Worm (Caenorhabditis elegans) whole organism, mixed stage, embryonic: ENCODE data around the gene dsl-5.

ENCODE experiments used
- M03D4.4 ChIP-seq: sonication (generic microtip); optimal IDR thresholded peaks from 2 replicates; lab custom pipeline; 2017; ENCODE audit warnings: mild to moderate bottlenecking, missing genetic modification characterization, missing compliant biosample characterization
- bed-3 ChIP-seq: fragments of 200-800 bp; sonication (Bioruptor generic); optimal IDR thresholded peaks from 3 replicates; lab custom pipeline; 2018; ENCODE audit warnings: mild to moderate bottlenecking, missing genetic modification characterization, moderate library complexity, missing compliant biosample characterization
- blmp-1 ChIP-seq: fragments of 150-350 bp; optimal IDR thresholded peaks from 2 replicates; lab custom pipeline; 2014; ENCODE audit warnings: missing biosample characterization, missing genetic modification characterization
- ceh-39 ChIP-seq: fragments of 150-350 bp; optimal IDR thresholded peaks from 2 replicates; lab custom pipeline; 2014; ENCODE audit warnings: missing biosample characterization, missing genetic modification characterization
- ceh-43 ChIP-seq: fragments of 200-800 bp; sonication (Bioruptor generic); optimal IDR thresholded peaks from 2 replicates; lab custom pipeline; 2018; ENCODE audit warnings: mild to moderate bottlenecking, missing genetic modification characterization, moderate library complexity, missing compliant biosample characterization
- ceh-83 ChIP-seq: fragments of 200-800 bp; sonication (Bioruptor generic); optimal IDR thresholded peaks from 2 replicates; lab custom pipeline; 2018; ENCODE audit warnings: mild to moderate bottlenecking, missing genetic modification characterization, missing compliant biosample characterization
- ces-1 ChIP-seq: fragments of 150-350 bp; optimal IDR thresholded peaks from 2 replicates; lab custom pipeline; 2014; ENCODE audit warnings: missing biosample characterization, missing genetic modification reagents, missing genetic modification characterization
- cnd-1 ChIP-seq: fragments of 200-800 bp; sonication (Bioruptor generic); optimal IDR thresholded peaks from 2 replicates; lab custom pipeline; 2018; ENCODE audit warnings: mild to moderate bottlenecking, missing genetic modification characterization, missing compliant biosample characterization
- drap-1 ChIP-seq: fragments of 200-800 bp; sonication (Bioruptor generic); optimal IDR thresholded peaks from 3 replicates; lab custom pipeline; 2018; ENCODE audit warnings: mild to moderate bottlenecking, missing genetic modification characterization, missing compliant biosample characterization
- elt-1 ChIP-seq: sonication (generic microtip); optimal IDR thresholded peaks from 2 replicates; lab custom pipeline; 2017; ENCODE audit warnings: missing genetic modification characterization, mild to moderate bottlenecking, missing compliant biosample characterization, antibody characterized with exemption, moderate library complexity, borderline replicate concordance; ENCODE audit not compliant: insufficient read depth
- elt-3 ChIP-seq: fragments of 150-350 bp; optimal IDR thresholded peaks from 2 replicates; lab custom pipeline; 2014; ENCODE audit warnings: missing biosample characterization, missing genetic modification characterization
- flh-1 ChIP-seq: fragments of 200-800 bp; sonication (Bioruptor generic); optimal IDR thresholded peaks from 2 replicates; lab custom pipeline; 2018; ENCODE audit warnings: mild to moderate bottlenecking, missing genetic modification characterization, moderate library complexity, missing compliant biosample characterization
- ham-2 ChIP-seq: fragments of 200-800 bp; sonication (Bioruptor generic); optimal IDR thresholded peaks from 2 replicates; lab custom pipeline; 2018; ENCODE audit warnings: mild to moderate bottlenecking, missing genetic modification characterization, missing compliant biosample characterization
- hlh-1 ChIP-seq: fragments of 150-350 bp; optimal IDR thresholded peaks from 2 replicates; lab custom pipeline; 2014; ENCODE audit warnings: missing biosample characterization, missing genetic modification reagents, missing genetic modification characterization
- lin-13 ChIP-seq: fragments of 150-350 bp; optimal IDR thresholded peaks from 2 replicates; lab custom pipeline; 2014; ENCODE audit warnings: missing biosample characterization, missing genetic modification characterization
- lin-32 ChIP-seq: fragments of 200-800 bp; sonication (Bioruptor generic); optimal IDR thresholded peaks from 2 replicates; lab custom pipeline; 2018; ENCODE audit warnings: mild to moderate bottlenecking, missing genetic modification characterization, missing compliant biosample characterization
- lsy-2 ChIP-seq: fragments of 150-350 bp; optimal IDR thresholded peaks from 2 replicates; lab custom pipeline; 2014; ENCODE audit warnings: missing biosample characterization, missing genetic modification characterization
- mab-5 ChIP-seq: fragments of 150-350 bp; optimal IDR thresholded peaks from 2 replicates; lab custom pipeline; 2014; ENCODE audit warnings: missing biosample characterization, missing genetic modification characterization
- mep-1 ChIP-seq: fragments of 150-350 bp; optimal IDR thresholded peaks from 2 replicates; lab custom pipeline; 2017; ENCODE audit warnings: missing biosample characterization, missing genetic modification reagents, missing genetic modification characterization, inconsistent platforms
- mls-2 ChIP-seq: sonication (generic microtip); optimal IDR thresholded peaks from 2 replicates; lab custom pipeline; 2016; ENCODE audit warnings: mild to moderate bottlenecking, missing genetic modification characterization, moderate library complexity, missing compliant biosample characterization
- nhr-12 ChIP-seq: fragments of 150-350 bp; optimal IDR thresholded peaks from 2 replicates; lab custom pipeline; 2014; ENCODE audit warnings: missing biosample characterization, missing genetic modification characterization
- nhr-2 ChIP-seq: fragments of 150-350 bp; optimal IDR thresholded peaks from 2 replicates; lab custom pipeline; 2014; ENCODE audit warnings: missing biosample characterization, missing genetic modification characterization
- nhr-237 ChIP-seq: fragments of 150-350 bp; optimal IDR thresholded peaks from 2 replicates; lab custom pipeline; 2014; ENCODE audit warnings: missing biosample characterization, missing genetic modification characterization
- nhr-28 ChIP-seq: fragments of 150-350 bp; optimal IDR thresholded peaks from 2 replicates; lab custom pipeline; 2014; ENCODE audit warnings: missing biosample characterization, missing genetic modification characterization
- pha-4 ChIP-seq: fragments of 150-350 bp; optimal IDR thresholded peaks from 2 replicates; lab custom pipeline; 2018; ENCODE audit warnings: missing biosample characterization, missing genetic modification reagents, missing genetic modification characterization
- snpc-4 ChIP-seq: fragments of 150-350 bp; optimal IDR thresholded peaks from 2 replicates; lab custom pipeline; 2014; ENCODE audit warnings: missing biosample characterization, missing genetic modification characterization
- sptf-1 ChIP-seq: sonication (generic microtip); optimal IDR thresholded peaks from 2 replicates; lab custom pipeline; 2017; ENCODE audit warnings: mild to moderate bottlenecking, missing genetic modification characterization, moderate library complexity, missing compliant biosample characterization
- tbx-8 ChIP-seq: fragments of 200-800 bp; sonication (Bioruptor generic); optimal IDR thresholded peaks from 2 replicates; lab custom pipeline; 2018; ENCODE audit warnings: mild to moderate bottlenecking, missing genetic modification characterization, moderate library complexity, missing compliant biosample characterization
- unc-120 ChIP-seq: sonication (generic microtip); optimal IDR thresholded peaks from 2 replicates; lab custom pipeline; 2017; ENCODE audit warnings: missing genetic modification characterization, missing compliant biosample characterization; ENCODE audit not compliant: poor library complexity, severe bottlenecking
- unc-39 ChIP-seq: fragments of 150-350 bp; optimal IDR thresholded peaks from 2 replicates; lab custom pipeline; 2014; ENCODE audit warnings: missing biosample characterization, missing genetic modification characterization
- unc-62 ChIP-seq: fragments of 150-350 bp; optimal IDR thresholded peaks from 2 replicates; lab custom pipeline; 2014; ENCODE audit warnings: missing biosample characterization, missing genetic modification reagents, missing genetic modification characterization
- zip-8 ChIP-seq: fragments of 150-350 bp; optimal IDR thresholded peaks from 2 replicates; lab custom pipeline; 2014; ENCODE audit warnings: missing biosample characterization, missing genetic modification characterization
- ztf-11 ChIP-seq: fragments of 150-350 bp; optimal IDR thresholded peaks from 2 replicates; lab custom pipeline; 2014; ENCODE audit warnings: missing biosample characterization, missing genetic modification characterization

The dsl-5 gene

DNA sequence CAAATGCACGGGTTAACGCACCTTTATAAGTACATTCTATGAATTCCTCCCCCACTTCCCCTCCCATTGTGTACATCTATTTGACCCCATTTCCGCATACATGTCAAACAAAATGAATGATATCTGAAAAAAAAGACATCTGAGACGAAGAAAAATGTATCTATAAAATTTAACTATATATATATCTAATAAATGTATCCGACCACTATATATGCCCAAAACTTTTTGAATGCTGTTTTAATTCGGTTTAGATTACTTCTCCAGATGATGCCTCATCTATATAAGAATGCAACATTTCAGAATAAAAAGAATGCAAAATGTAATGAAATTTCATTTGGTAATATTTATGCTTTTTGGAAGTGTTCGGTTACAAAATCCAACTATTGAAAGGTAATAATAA is 42.3 kb downstream of the dsl-5 start, which contains the start of gene rib-1:
rib-1 (plus strand) TSS at position 301 of the 400 bp plus-strand sequence.
- TF ChIP-seq unc-39 (tag; lab: Kevin White, UChicago): no peak
- TF ChIP-seq, all 35 proteins: peak for 0

ce11 chrIV:11574331-11574730 is 46.5 kb downstream of the dsl-5 start:
- TF ChIP-seq nhr-237 (tag; lab: Kevin White, UChicago) (no peak), unc-120 (tag; lab: Kevin White, UChicago) (no peak), lsy-2 (tag; lab: Kevin White, UChicago) (no peak), tbx-8 (no peak), pha-4 (tag; lab: Kevin White, UChicago) (no peak), nhr-2 (tag; lab: Kevin White, UChicago) (no peak), hlh-1 (tag; lab: Kevin White, UChicago) (no peak), M03D4.4 (no peak), mab-5 (tag; lab: Kevin White, UChicago) (no peak)

DNA sequence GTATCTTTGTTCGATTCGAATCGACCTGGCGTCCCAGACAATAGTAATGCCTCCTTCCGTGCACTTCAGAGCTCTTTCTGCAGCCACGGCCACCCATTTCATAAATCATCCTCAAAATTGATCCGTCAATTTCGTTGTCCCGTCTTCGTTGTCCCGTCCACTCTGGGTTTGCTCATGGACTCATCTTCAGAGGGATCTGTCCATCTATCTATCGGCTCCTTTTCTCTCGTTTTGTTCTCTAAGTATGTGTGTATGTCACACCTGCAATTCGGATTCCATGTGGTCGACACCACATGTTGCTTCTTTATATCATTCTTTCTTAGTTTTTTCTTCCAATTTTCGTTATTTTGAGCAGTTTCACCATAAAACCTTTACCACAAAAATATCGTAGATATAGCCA is 48.3 kb downstream of the dsl-5 start:
- TF ChIP-seq M03D4.4 (no peak), nhr-237 (tag; lab: Kevin White, UChicago) (no peak), flh-1 (GFP tag; lab: Kevin White, UChicago) (no peak), snpc-4 (no peak), lsy-2 (tag; lab: Kevin White, UChicago) (no peak), unc-62 (peak; percentile 74), zip-8 (tag; lab: Kevin White, UChicago) (no peak), unc-120 (tag; lab: Kevin White, UChicago) (peak; percentile 76), ceh-43 (GFP tag; lab: Kevin White, UChicago) (no peak), mab-5 (tag; lab: Kevin White, UChicago) (peak; percentile 14), elt-3 (tag; lab: Kevin White, UChicago) (no peak), cnd-1 (tag; lab: Kevin White, UChicago) (no peak), elt-1 (tag; lab: Kevin White, UChicago) (no peak), nhr-12 (tag; lab: Kevin White, UChicago) (no peak), ztf-11 (tag; lab: Kevin White, UChicago) (no peak), mep-1 (no peak), sptf-1 (no peak), lin-32 (GFP tag; lab: Kevin White, UChicago) (no peak), nhr-2 (tag; lab: Kevin White, UChicago) (no peak), tbx-8 (no peak), ceh-83 (no peak), unc-39 (tag; lab: Kevin White, UChicago) (no peak), pha-4 (tag; lab: Kevin White, UChicago) (no peak)

DNA sequence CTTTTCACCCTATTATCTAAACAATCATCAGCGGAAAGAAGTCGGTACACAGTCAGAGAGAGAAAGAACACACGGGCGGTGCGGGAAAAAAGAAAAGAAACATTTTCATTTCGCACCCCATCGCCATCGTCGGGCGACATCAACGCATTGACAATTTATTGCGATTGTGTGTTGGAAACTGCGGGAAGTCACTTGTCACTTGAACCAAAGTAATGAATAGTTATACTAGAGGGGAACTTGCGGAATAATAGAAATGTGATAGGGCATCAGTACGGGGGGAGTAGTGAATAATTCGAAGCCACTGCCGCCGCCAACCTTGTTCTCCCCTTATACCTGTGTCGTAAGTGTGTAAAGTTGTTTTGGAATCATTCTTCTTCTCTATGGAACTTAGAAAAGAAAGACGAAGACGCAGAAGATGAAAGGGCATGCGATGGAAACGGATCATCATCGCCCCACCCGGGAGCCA is 49.4 kb downstream of the dsl-5 start:
- TF ChIP-seq nhr-2 (tag; lab: Kevin White, UChicago) (no peak), nhr-12 (tag; lab: Kevin White, UChicago) (no peak), ham-2 (GFP tag; lab: Kevin White, UChicago) (no peak), elt-3 (tag; lab: Kevin White, UChicago) (no peak), unc-120 (tag; lab: Kevin White, UChicago) (peak; percentile 80), ces-1 (GFP tag; lab: Kevin White, UChicago) (no peak), bed-3 (no peak), ceh-39 (no peak), unc-62 (peak; percentile 33), mls-2 (tag; lab: Kevin White, UChicago) (no peak), zip-8 (tag; lab: Kevin White, UChicago) (no peak), mep-1 (no peak), blmp-1 (tag; lab: Kevin White, UChicago) (no peak), elt-1 (tag; lab: Kevin White, UChicago) (peak; percentile 5), pha-4 (tag; lab: Kevin White, UChicago) (no peak), nhr-28 (no peak), nhr-237 (tag; lab: Kevin White, UChicago) (no peak), M03D4.4 (no peak), snpc-4 (no peak), mab-5 (tag; lab: Kevin White, UChicago) (no peak), ceh-83 (no peak), hlh-1 (tag; lab: Kevin White, UChicago) (peak; percentile 22), lin-13 (no peak), drap-1 (GFP tag; lab: Kevin White, UChicago) (no peak), sptf-1 (no peak)
